Fruit fly (Drosophila melanogaster): ENCODE measurements around the gene Pop5.

- TF ChIP-seq CG8478 (optimal IDR thresholded peaks at IDR 0.05) (no peak), CTCF (optimal IDR thresholded peaks at IDR 0.05) (no peak)
These were observed 36.9 kb downstream of the Pop5 start for dm6 chr3L:17007945-17008344.

Data from S2 (cell line).